Worm (Caenorhabditis elegans): ENCODE data around the gene osm-5.

ce11 chrX:3029030-3029429, 45.0 kb downstream of the osm-5 start, which contains the start of gene M02F4.1:
- TF ChIP-seq flt-1 (GFP tag; IDR thresholded peaks at IDR 0.05) (no peak), ztf-29 (GFP tag; IDR thresholded peaks at IDR 0.05) (no peak), T22C8.4 (GFP tag; IDR thresholded peaks at IDR 0.05) (no peak), ztf-23 (GFP tag; IDR thresholded peaks at IDR 0.05) (no peak), ref-1 (GFP tag; conservative IDR thresholded peaks at IDR 0.05) (no peak), med-1 (GFP tag; optimal IDR thresholded peaks at IDR 0.05; ENCODE audit: insufficient read depth) (no peak), klf-2 (GFP tag; conservative IDR thresholded peaks at IDR 0.05) (no peak), cog-1 (tag; optimal IDR thresholded peaks at IDR 0.05) (no peak), tab-1 (GFP tag; IDR thresholded peaks at IDR 0.05) (no peak)
